Fruit fly (Drosophila melanogaster): ENCODE results near the gene CG42779.

DNA sequence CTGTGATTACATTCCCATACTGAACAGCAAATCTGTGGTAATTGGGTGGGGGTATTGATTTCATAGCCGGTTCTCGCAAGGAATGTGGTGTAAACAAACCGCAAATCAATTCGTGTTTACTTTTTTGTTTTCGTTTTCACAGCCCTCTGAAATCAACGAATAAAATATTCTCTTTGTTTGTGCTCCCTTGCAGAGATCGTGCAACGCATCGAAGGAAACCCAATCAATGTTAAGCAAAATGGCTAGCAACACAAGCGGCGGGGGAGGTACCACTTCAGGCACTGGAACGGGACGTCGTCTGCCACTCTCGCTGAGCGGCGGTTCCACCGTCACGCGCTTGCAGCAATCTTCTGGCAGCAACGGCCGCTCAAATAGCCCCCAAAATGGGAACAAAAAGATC, 38.9 kb upstream of the CG42779 start:
- TF ChIP-seq psq (optimal IDR thresholded peaks at IDR 0.05): no peak
- no peak for TF ChIP-seq pan (optimal IDR thresholded peaks at IDR 0.05)
- TF ChIP-seq CG8478 (optimal IDR thresholded peaks at IDR 0.05): no peak

Measured in whole organism.